Fruit fly (Drosophila melanogaster): ENCODE results near the gene CG13311.

CG13311 gene

DNA sequence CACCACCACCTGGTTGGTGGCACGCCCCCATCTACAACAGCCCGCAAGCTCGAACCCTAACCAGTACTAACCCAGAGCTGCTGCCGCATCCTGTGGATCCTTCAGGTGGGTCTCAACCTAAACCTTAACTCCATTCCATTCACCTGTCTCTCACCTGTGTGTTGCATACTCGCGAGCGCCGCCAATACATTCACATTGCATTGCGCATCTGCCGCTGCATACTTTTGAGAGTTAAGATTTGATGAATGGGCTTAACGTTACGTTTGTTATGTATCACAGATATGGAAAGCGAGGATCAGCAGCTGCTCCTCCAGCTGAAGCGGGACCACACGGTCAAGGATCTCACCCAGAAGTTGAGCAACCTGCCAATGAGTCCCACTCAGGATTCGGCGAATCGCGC lies 14.7 kb downstream of the CG13311 start:
- TF ChIP-seq Hr39 (GFP tag; optimal IDR thresholded peaks at IDR 0.05) (no peak), CG3919 (GFP tag; optimal IDR thresholded peaks at IDR 0.05) (no peak), CG10631 (GFP tag; optimal IDR thresholded peaks at IDR 0.05) (no peak), fd85E (GFP tag; optimal IDR thresholded peaks at IDR 0.05) (no peak), topi (GFP tag; optimal IDR thresholded peaks at IDR 0.05) (no peak), Eip93F (GFP tag; optimal IDR thresholded peaks at IDR 0.05) (no peak), Blimp-1 (GFP tag; optimal IDR thresholded peaks at IDR 0.05) (no peak), eg (GFP tag; IDR thresholded peaks at IDR 0.05) (no peak; the same call in 2 of the 3 replicates), CG11902 (GFP tag; optimal IDR thresholded peaks at IDR 0.05) (no peak), Eip78C (GFP tag) (no peak), salr (GFP tag; optimal IDR thresholded peaks at IDR 0.05) (no peak), achi (GFP tag; optimal IDR thresholded peaks at IDR 0.05) (no peak)

DNA sequence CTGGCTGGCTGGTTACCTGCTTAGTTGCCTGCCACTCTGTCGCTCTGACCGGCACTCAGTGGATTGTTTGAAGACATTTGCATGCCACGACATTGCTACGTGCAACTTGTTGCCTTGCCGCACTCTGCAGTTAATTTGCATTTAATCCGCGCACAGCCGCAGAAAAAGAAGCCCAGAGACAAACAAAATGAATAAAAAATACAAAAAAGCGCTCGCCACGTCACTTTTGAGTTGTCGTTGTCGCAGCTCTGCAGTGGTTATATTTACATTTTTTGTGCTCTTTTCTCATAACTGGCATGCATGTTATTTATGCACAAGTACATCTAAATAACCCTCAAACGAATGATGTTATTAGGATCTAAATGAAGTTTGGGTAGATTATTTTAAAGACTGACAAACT lies 18.7 kb downstream of the CG13311 start:
- TF ChIP-seq CG7368 (GFP tag; optimal IDR thresholded peaks at IDR 0.05) (no peak), achi (GFP tag; optimal IDR thresholded peaks at IDR 0.05) (peak; percentile 15), CG15336 (GFP tag; IDR thresholded peaks at IDR 0.05) (peak; percentile 32; the same call in 1 of the 2 replicates), ss (GFP tag; optimal IDR thresholded peaks at IDR 0.05) (peak in 1 of 2 experiments; percentile 30), Eip78C (GFP tag) (peak; percentile 52), svp (GFP tag) (peak; percentile 13), Smox (GFP tag; optimal IDR thresholded peaks at IDR 0.05) (no peak), salr (GFP tag; optimal IDR thresholded peaks at IDR 0.05) (peak in 1 of 2 experiments; percentile 45), Gug (GFP tag; IDR thresholded peaks at IDR 0.05) (no peak), pdm3 (GFP tag; optimal IDR thresholded peaks at IDR 0.05) (peak; percentile 7), Sox102F (GFP tag; optimal IDR thresholded peaks at IDR 0.05) (no peak), CG6854 (GFP tag; optimal IDR thresholded peaks at IDR 0.05) (no peak), CG6163 (GFP tag; IDR thresholded peaks at IDR 0.05) (0 out of 3 replicates have a peak, but pooled peaks have one; percentile 15), CG6276 (GFP tag; optimal IDR thresholded peaks at IDR 0.05) (peak; percentile 14), spab (GFP tag; optimal IDR thresholded peaks at IDR 0.05) (no peak), Ets96B (tag; optimal IDR thresholded peaks at IDR 0.05) (no peak), CG32006 (GFP tag; optimal IDR thresholded peaks at IDR 0.05) (no peak), eg (GFP tag; IDR thresholded peaks at IDR 0.05) (peak; percentile 43; the same call in 1 of the 3 replicates), fd85E (GFP tag; optimal IDR thresholded peaks at IDR 0.05) (no peak), CG10669 (GFP tag; optimal IDR thresholded peaks at IDR 0.05) (no peak), OdsH (GFP tag; optimal IDR thresholded peaks at IDR 0.05) (no peak), CG9139 (GFP tag; optimal IDR thresholded peaks at IDR 0.05) (no peak), fd59A (GFP tag; optimal IDR thresholded peaks at IDR 0.05) (no peak), CG8632 (GFP tag; optimal IDR thresholded peaks at IDR 0.05) (no peak), dsx (GFP tag; optimal IDR thresholded peaks at IDR 0.05; ENCODE audit: poor library complexity, severe bottlenecking) (no peak), Eip93F (GFP tag; optimal IDR thresholded peaks at IDR 0.05) (no peak), dac (GFP tag; optimal IDR thresholded peaks at IDR 0.05) (peak; percentile 8), net (GFP tag; optimal IDR thresholded peaks at IDR 0.05) (no peak), Hr4 (GFP tag; optimal IDR thresholded peaks at IDR 0.05) (no peak), Hr38 (GFP tag; optimal IDR thresholded peaks at IDR 0.05) (no peak), CG31627 (GFP tag; optimal IDR thresholded peaks at IDR 0.05) (no peak), CG8119 (GFP tag; IDR thresholded peaks at IDR 0.05) (peak; percentile 51; the same call in 2 of the 3 replicates), CG10631 (GFP tag; optimal IDR thresholded peaks at IDR 0.05) (no peak), Lpt (GFP tag; optimal IDR thresholded peaks at IDR 0.05) (peak; percentile 13), CG4318 (GFP tag; optimal IDR thresholded peaks at IDR 0.05) (no peak)

DNA sequence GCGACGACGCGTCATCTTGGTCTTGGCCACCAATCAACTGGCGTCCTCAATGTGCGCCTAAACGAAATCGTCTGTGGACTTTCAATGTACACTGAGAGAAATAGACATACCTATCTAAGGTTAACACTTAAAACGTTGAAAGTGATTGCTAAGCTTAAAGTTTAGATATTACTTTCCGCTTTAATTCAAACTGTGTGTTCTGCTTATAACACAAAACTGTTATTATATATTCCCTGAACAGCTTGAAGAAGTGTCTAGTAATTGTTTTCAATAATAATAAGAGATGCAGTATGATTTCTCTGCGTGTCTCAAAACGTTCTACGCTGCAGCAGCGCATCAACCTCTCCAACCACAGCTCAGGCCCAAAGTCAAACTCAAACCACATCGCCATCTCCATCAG lies 20.0 kb downstream of the CG13311 start:
- peak; percentile 73 for TF ChIP-seq CG15336 (GFP tag; IDR thresholded peaks at IDR 0.05)
- TF ChIP-seq Eip93F (GFP tag; optimal IDR thresholded peaks at IDR 0.05): no peak
- peak; percentile 87 for TF ChIP-seq Hr4 (GFP tag; optimal IDR thresholded peaks at IDR 0.05)
- no peak for TF ChIP-seq vri (GFP tag; optimal IDR thresholded peaks at IDR 0.05)
- no peak for TF ChIP-seq CG6854 (GFP tag; optimal IDR thresholded peaks at IDR 0.05)
- peak; percentile 0 for TF ChIP-seq CG11902 (GFP tag; optimal IDR thresholded peaks at IDR 0.05)
- TF ChIP-seq Smox (GFP tag; optimal IDR thresholded peaks at IDR 0.05): no peak
- TF ChIP-seq Lpt (GFP tag; optimal IDR thresholded peaks at IDR 0.05): peak; percentile 63
- peak; percentile 61 for TF ChIP-seq Sox14 (GFP tag; optimal IDR thresholded peaks at IDR 0.05)
- TF ChIP-seq CG3919 (GFP tag; optimal IDR thresholded peaks at IDR 0.05): peak; percentile 66
- peak in 1 of 2 experiments; percentile 72 for TF ChIP-seq salr (GFP tag; optimal IDR thresholded peaks at IDR 0.05)
- peak; percentile 6 for TF ChIP-seq fd59A (GFP tag; optimal IDR thresholded peaks at IDR 0.05)
- peak; percentile 89 for TF ChIP-seq Eip78C (GFP tag)
- no peak for TF ChIP-seq CG7368 (GFP tag; optimal IDR thresholded peaks at IDR 0.05)
- peak; percentile 31 for TF ChIP-seq CG34406 (GFP tag; optimal IDR thresholded peaks at IDR 0.05)
- TF ChIP-seq CG16779 (tag; optimal IDR thresholded peaks at IDR 0.05): no peak
- TF ChIP-seq Ets96B (tag; optimal IDR thresholded peaks at IDR 0.05): no peak
- peak; percentile 47 for TF ChIP-seq CG11762 (GFP tag; optimal IDR thresholded peaks at IDR 0.05; ENCODE audit: insufficient read depth)
- peak; percentile 6 for TF ChIP-seq svp (GFP tag)
- TF ChIP-seq topi (GFP tag; optimal IDR thresholded peaks at IDR 0.05): peak; percentile 32
- TF ChIP-seq CG6808 (GFP tag; optimal IDR thresholded peaks at IDR 0.05): no peak
- peak; percentile 14 for TF ChIP-seq CG31627 (GFP tag; optimal IDR thresholded peaks at IDR 0.05)
